Worm (Caenorhabditis elegans): ENCODE results near the gene dnj-20.

DNA sequence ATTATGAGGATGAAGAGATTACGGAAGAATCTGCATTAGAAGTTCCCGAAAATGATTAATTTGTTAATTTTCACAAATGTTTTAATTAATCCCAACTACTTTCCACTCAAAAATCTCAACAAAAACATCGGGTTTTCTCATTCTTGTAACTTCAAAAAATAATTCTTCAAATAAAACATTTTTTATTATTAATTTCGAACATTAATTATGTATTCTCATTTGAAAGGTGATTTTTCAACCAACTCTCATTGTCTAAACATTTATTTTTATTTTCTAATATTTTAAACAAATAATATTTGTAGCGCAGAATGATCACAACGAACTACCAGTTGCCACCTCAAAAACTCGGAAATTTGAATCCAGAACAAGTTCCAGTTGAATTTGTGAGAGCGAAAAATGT is 47.3 kb upstream of the dnj-20 start, which contains the start of gene ZK1320.7:
- TF ChIP-seq lsy-2 (tag; optimal IDR thresholded peaks at IDR 0.05) (no peak), ceh-83 (GFP tag; optimal IDR thresholded peaks at IDR 0.05) (no peak), snpc-4 (tag; optimal IDR thresholded peaks at IDR 0.05) (no peak), nhr-76 (tag; optimal IDR thresholded peaks at IDR 0.05) (no peak), unc-39 (tag; optimal IDR thresholded peaks at IDR 0.05) (no peak), nhr-237 (tag; optimal IDR thresholded peaks at IDR 0.05) (no peak), unc-62 (GFP tag; optimal IDR thresholded peaks at IDR 0.05) (no peak), nhr-12 (tag; optimal IDR thresholded peaks at IDR 0.05) (no peak), mab-5 (tag; optimal IDR thresholded peaks at IDR 0.05) (no peak)
